Fruit fly (Drosophila melanogaster) whole organism, embryonic: ENCODE data around the gene CG15602.

Experiments
- Asciz ChIP-seq: fragments of 200-800 bp; sonication (Bioruptor generic); optimal IDR thresholded peaks from 2 replicates; lab custom pipeline; 2017; ENCODE audit warnings: missing biosample characterization, mild to moderate bottlenecking, missing genetic modification characterization, missing genetic modification reagents
- CG12236 ChIP-seq: fragments of 200-800 bp; sonication (Bioruptor generic); optimal IDR thresholded peaks from 2 replicates; lab custom pipeline; 2016; ENCODE audit warnings: missing biosample characterization, missing genetic modification characterization
- CG13894 ChIP-seq: fragments of 200-800 bp; sonication (Bioruptor generic); optimal IDR thresholded peaks from 3 replicates; lab custom pipeline; 2018; ENCODE audit warnings: missing biosample characterization, mild to moderate bottlenecking, missing genetic modification characterization, moderate library complexity
- CG3281 ChIP-seq: fragments of 200-800 bp; sonication (Bioruptor generic); optimal IDR thresholded peaks from 3 replicates; lab custom pipeline; 2017; ENCODE audit warnings: missing biosample characterization, mild to moderate bottlenecking, missing genetic modification characterization
- CG4617 ChIP-seq: fragments of 200-800 bp; sonication (Bioruptor generic); optimal IDR thresholded peaks from 3 replicates; lab custom pipeline; 2016; ENCODE audit warnings: missing biosample characterization, missing genetic modification characterization, borderline replicate concordance
- CG9817 ChIP-seq: fragments of 200-800 bp; sonication (Bioruptor generic); optimal IDR thresholded peaks from 2 replicates; lab custom pipeline; 2018; ENCODE audit warnings: missing biosample characterization, mild to moderate bottlenecking, missing genetic modification characterization, moderate library complexity
- NC2α ChIP-seq: fragments of 200-800 bp; sonication (Bioruptor generic); optimal IDR thresholded peaks from 2 replicates; lab custom pipeline; 2016; ENCODE audit warnings: missing biosample characterization, missing genetic modification characterization
- Opbp ChIP-seq: fragments of 200-800 bp; sonication (Bioruptor generic); IDR thresholded peaks from 3 replicates; pipeline ENCODE4 v1.3.6; 2022; ENCODE audit warnings: missing biosample characterization, missing genetic modification characterization; ENCODE audit not compliant: partially characterized antibody
- exex ChIP-seq: fragments of 200-800 bp; sonication (Bioruptor generic); optimal IDR thresholded peaks from 4 replicates; lab custom pipeline; 2018; ENCODE audit warnings: missing biosample characterization, mild to moderate bottlenecking, missing genetic modification characterization, moderate library complexity
- ftz-f1 ChIP-seq: fragments of 200-800 bp; sonication (Bioruptor generic); optimal IDR thresholded peaks from 2 replicates; lab custom pipeline; 2016; ENCODE audit warnings: missing biosample characterization, missing genetic modification characterization
- mld ChIP-seq: fragments of 200-800 bp; sonication (Bioruptor generic); IDR thresholded peaks from 3 replicates; pipeline ENCODE4 v1.3.6; 2022; ENCODE audit warnings: missing biosample characterization, missing genetic modification characterization; ENCODE audit not compliant: partially characterized antibody
- pfk ChIP-seq: fragments of 200-800 bp; sonication (Bioruptor generic); optimal IDR thresholded peaks from 2 replicates; lab custom pipeline; 2018; ENCODE audit warnings: missing biosample characterization, mild to moderate bottlenecking, missing genetic modification characterization, moderate library complexity

DNA sequence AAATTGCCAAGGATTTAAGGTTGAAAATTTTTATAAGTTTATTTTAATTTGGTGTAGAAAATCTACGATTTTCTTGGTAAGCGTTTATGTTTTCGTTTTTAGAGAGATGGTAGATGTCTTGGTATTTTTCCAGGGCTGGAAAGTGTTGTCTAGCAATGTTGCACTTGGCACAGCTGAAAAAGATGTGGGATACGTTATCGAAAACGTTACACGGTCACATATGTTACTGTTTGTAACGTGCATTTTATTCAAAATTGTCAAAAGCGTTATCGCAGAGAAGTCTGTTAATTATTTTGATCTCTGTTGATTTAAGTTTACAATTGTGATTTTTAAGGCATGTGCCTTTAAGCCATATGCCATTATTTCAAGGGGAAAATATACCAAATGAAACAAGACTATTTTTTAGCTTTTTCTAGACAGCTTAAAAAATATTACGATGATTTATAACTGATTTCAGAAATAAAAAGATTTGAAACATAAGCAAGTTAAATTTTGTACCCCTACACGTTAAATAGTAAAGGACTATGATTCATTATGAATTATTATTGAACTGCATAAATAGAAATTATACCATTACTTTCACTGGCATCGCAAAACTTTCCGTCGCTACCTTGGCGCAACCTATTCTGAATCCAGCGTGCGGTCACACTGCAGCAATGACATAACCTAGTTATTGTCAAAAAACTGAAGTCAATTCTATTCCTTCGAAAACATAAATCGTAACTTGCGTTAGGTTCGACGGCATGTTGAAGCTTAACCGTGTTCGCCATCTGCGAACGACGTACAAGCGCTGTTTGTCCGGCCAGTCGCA is 13.6 kb upstream of the CG15602 start, which contains the start of the genes Paf-AHalpha and mRpS30:
- no peak for TF ChIP-seq CG9817 (tag; lab: Kevin White, UChicago)
- no peak for TF ChIP-seq CG3281 (GFP tag; lab: Kevin White, UChicago)
- no peak for TF ChIP-seq ftz-f1 (GFP tag; lab: Kevin White, UChicago)
- TF ChIP-seq exex (tag; lab: Kevin White, UChicago) = no peak
- TF ChIP-seq mld (GFP tag; lab: Robert Waterston, UW) = no peak
- TF ChIP-seq Opbp (GFP tag; lab: Robert Waterston, UW) = peak; percentile 18; the same call in 1 of the 3 replicates
- no peak for TF ChIP-seq Asciz (GFP tag; lab: Kevin White, UChicago)
- no peak for TF ChIP-seq CG13894 (tag; lab: Kevin White, UChicago)
- no peak for TF ChIP-seq NC2α
- TF ChIP-seq pfk (GFP tag; lab: Kevin White, UChicago) = no peak
- TF ChIP-seq CG12236 (GFP tag; lab: Kevin White, UChicago) = no peak
- peak; percentile 61 for TF ChIP-seq CG4617 (GFP tag; lab: Kevin White, UChicago)
